Fruit fly (Drosophila melanogaster) whole organism, prepupa: ENCODE data around the gene mst.

Source experiments
- Blimp-1 ChIP-seq: fragments of 200-800 bp; sonication (Bioruptor generic); optimal IDR thresholded peaks from 3 replicates; lab custom pipeline; 2017; ENCODE audit warnings: missing biosample characterization, missing genetic modification characterization, mild to moderate bottlenecking, moderate library complexity, missing genetic modification reagents
- CG10669 ChIP-seq: fragments of 200-800 bp; sonication (Bioruptor generic); optimal IDR thresholded peaks from 3 replicates; lab custom pipeline; 2018; ENCODE audit warnings: missing biosample characterization, mild to moderate bottlenecking, missing genetic modification characterization, moderate library complexity
- CG11294 ChIP-seq: fragments of 200-800 bp; sonication (Bioruptor generic); IDR thresholded peaks from 2 replicates; pipeline ENCODE4 v1.3.6; 2022; ENCODE audit warnings: missing biosample characterization, missing genetic modification characterization
- CG11762 ChIP-seq: fragments of 200-800 bp; sonication (Bioruptor generic); optimal IDR thresholded peaks from 3 replicates; lab custom pipeline; 2016; ENCODE audit warnings: missing biosample characterization, missing genetic modification characterization; ENCODE audit not compliant: insufficient read depth
- CG11902 ChIP-seq: fragments of 200-800 bp; sonication (Bioruptor generic); optimal IDR thresholded peaks from 3 replicates; lab custom pipeline; 2016; ENCODE audit warnings: missing biosample characterization, missing genetic modification characterization
- CG15336 ChIP-seq: fragments of 200-800 bp; sonication (Bioruptor generic); IDR thresholded peaks from 2 replicates; pipeline ENCODE4 v1.3.6; 2022; ENCODE audit warnings: missing biosample characterization, missing genetic modification characterization
- CG1621 ChIP-seq: fragments of 200-800 bp; sonication (Bioruptor generic); optimal IDR thresholded peaks from 3 replicates; lab custom pipeline; 2018; ENCODE audit warnings: missing biosample characterization, mild to moderate bottlenecking, missing genetic modification characterization
- CG16779 ChIP-seq: fragments of 200-800 bp; sonication (Bioruptor generic); optimal IDR thresholded peaks from 3 replicates; lab custom pipeline; 2017; ENCODE audit warnings: missing biosample characterization, mild to moderate bottlenecking, missing genetic modification characterization
- CG3032 ChIP-seq: fragments of 200-800 bp; optimal IDR thresholded peaks from 2 replicates; lab custom pipeline; 2019; ENCODE audit warnings: missing biosample characterization, mild to moderate bottlenecking, missing genetic modification characterization, moderate library complexity
- CG32006 ChIP-seq: fragments of 200-800 bp; sonication (Bioruptor generic); optimal IDR thresholded peaks from 3 replicates; lab custom pipeline; 2017; ENCODE audit warnings: missing biosample characterization, mild to moderate bottlenecking, missing genetic modification characterization
- CG6163 ChIP-seq: fragments of 200-800 bp; sonication (Bioruptor generic); IDR thresholded peaks from 3 replicates; pipeline ENCODE4 v1.3.6; 2022; ENCODE audit warnings: missing biosample characterization, missing genetic modification characterization
- CG6276 ChIP-seq: fragments of 200-800 bp; sonication (Bioruptor generic); optimal IDR thresholded peaks from 2 replicates; lab custom pipeline; 2017; ENCODE audit warnings: missing biosample characterization, mild to moderate bottlenecking, missing genetic modification characterization
- CG6808 ChIP-seq: fragments of 200-800 bp; sonication (Bioruptor generic); optimal IDR thresholded peaks from 3 replicates; lab custom pipeline; 2017; ENCODE audit warnings: missing biosample characterization, missing genetic modification characterization, mild to moderate bottlenecking, moderate library complexity, missing genetic modification reagents
- CG6854 ChIP-seq: fragments of 200-800 bp; sonication (Bioruptor generic); optimal IDR thresholded peaks from 2 replicates; lab custom pipeline; 2017; ENCODE audit warnings: missing biosample characterization, mild to moderate bottlenecking, missing genetic modification characterization
- CG7368 ChIP-seq: fragments of 200-800 bp; sonication (Bioruptor generic); optimal IDR thresholded peaks from 3 replicates; lab custom pipeline; 2016; ENCODE audit warnings: missing biosample characterization, missing genetic modification characterization
- CG8119 ChIP-seq: fragments of 200-800 bp; sonication (Bioruptor generic); IDR thresholded peaks from 3 replicates; pipeline ENCODE4 v1.3.6; 2022; ENCODE audit warnings: missing biosample characterization, missing genetic modification characterization
- CG8319 ChIP-seq: fragments of 200-800 bp; sonication (Bioruptor generic); optimal IDR thresholded peaks from 3 replicates; lab custom pipeline; 2016; ENCODE audit warnings: missing biosample characterization, missing genetic modification characterization
- CG8632 ChIP-seq: fragments of 200-800 bp; sonication (Bioruptor generic); optimal IDR thresholded peaks from 3 replicates; lab custom pipeline; 2016; ENCODE audit warnings: missing biosample characterization, missing genetic modification characterization
- CG9139 ChIP-seq: fragments of 200-800 bp; sonication (Bioruptor generic); optimal IDR thresholded peaks from 3 replicates; lab custom pipeline; 2017; ENCODE audit warnings: missing biosample characterization, mild to moderate bottlenecking, missing genetic modification characterization
- Eip75B ChIP-seq: fragments of 200-800 bp; sonication (Bioruptor generic); optimal IDR thresholded peaks from 3 replicates; lab custom pipeline; 2016; ENCODE audit warnings: missing biosample characterization, missing genetic modification characterization
- Eip78C ChIP-seq: fragments of 200-800 bp; sonication (Bioruptor generic); peaks from one replicate; lab custom pipeline; 2016; ENCODE audit warnings: missing biosample characterization, missing genetic modification characterization
- Ets21C ChIP-seq: fragments of 200-800 bp; sonication (Bioruptor generic); optimal IDR thresholded peaks from 3 replicates; lab custom pipeline; 2016; ENCODE audit warnings: missing biosample characterization, missing genetic modification characterization
- Gug ChIP-seq: fragments of 200-800 bp; sonication (Bioruptor generic); IDR thresholded peaks from 2 replicates; pipeline ENCODE4 v1.3.6; 2022; ENCODE audit warnings: missing biosample characterization, missing genetic modification characterization
- Hr38 ChIP-seq: sonication (Bioruptor generic); optimal IDR thresholded peaks from 2 replicates; lab custom pipeline; 2016; ENCODE audit warnings: missing biosample characterization, missing genetic modification characterization
- Hr39 ChIP-seq: fragments of 200-800 bp; sonication (Bioruptor generic); optimal IDR thresholded peaks from 2 replicates; lab custom pipeline; 2016; ENCODE audit warnings: missing biosample characterization, missing genetic modification characterization
- Lpt ChIP-seq: fragments of 200-800 bp; sonication (Bioruptor generic); optimal IDR thresholded peaks from 3 replicates; lab custom pipeline; 2016; ENCODE audit warnings: missing biosample characterization, missing genetic modification characterization
- Met ChIP-seq: fragments of 200-800 bp; sonication (Bioruptor generic); optimal IDR thresholded peaks from 3 replicates; lab custom pipeline; 2016; ENCODE audit warnings: missing biosample characterization, missing genetic modification characterization
- Smox ChIP-seq: fragments of 200-800 bp; sonication (Bioruptor generic); optimal IDR thresholded peaks from 3 replicates; lab custom pipeline; 2016; ENCODE audit warnings: missing biosample characterization, missing genetic modification characterization
- Sox102F ChIP-seq: fragments of 200-800 bp; sonication (Bioruptor generic); optimal IDR thresholded peaks from 2 replicates; lab custom pipeline; 2016; ENCODE audit warnings: missing biosample characterization, mild to moderate bottlenecking, missing genetic modification characterization
- Sox14 ChIP-seq: fragments of 200-800 bp; sonication (Bioruptor generic); optimal IDR thresholded peaks from 3 replicates; lab custom pipeline; 2016; ENCODE audit warnings: missing biosample characterization, missing genetic modification characterization
- achi ChIP-seq: fragments of 200-800 bp; sonication (Bioruptor generic); optimal IDR thresholded peaks from 3 replicates; lab custom pipeline; 2016; ENCODE audit warnings: missing biosample characterization, missing genetic modification characterization
- cyc ChIP-seq: fragments of 200-800 bp; sonication (Bioruptor generic); optimal IDR thresholded peaks from 3 replicates; lab custom pipeline; 2016; ENCODE audit warnings: missing biosample characterization, missing genetic modification characterization
- dsx ChIP-seq: fragments of 200-800 bp; optimal IDR thresholded peaks from 3 replicates; lab custom pipeline; 2019; ENCODE audit warnings: missing biosample characterization, mild to moderate bottlenecking, missing genetic modification characterization, moderate library complexity; ENCODE audit not compliant: poor library complexity, severe bottlenecking
- eg ChIP-seq: fragments of 200-800 bp; sonication (Bioruptor generic); IDR thresholded peaks from 3 replicates; pipeline ENCODE4 v1.3.6; 2022; ENCODE audit warnings: missing biosample characterization, missing genetic modification characterization
- esn ChIP-seq: fragments of 200-800 bp; sonication (Bioruptor generic); optimal IDR thresholded peaks from 2 replicates; lab custom pipeline; 2016; ENCODE audit warnings: missing biosample characterization, mild to moderate bottlenecking, missing genetic modification characterization, moderate library complexity
- fkh ChIP-seq: fragments of 200-800 bp; sonication (Bioruptor generic); optimal IDR thresholded peaks from 3 replicates; lab custom pipeline; 2017; ENCODE audit warnings: missing biosample characterization, mild to moderate bottlenecking, missing genetic modification characterization, moderate library complexity
- lz ChIP-seq: fragments of 200-800 bp; sonication (Bioruptor generic); optimal IDR thresholded peaks from 3 replicates; lab custom pipeline; 2016; ENCODE audit warnings: missing biosample characterization, missing genetic modification characterization
- net ChIP-seq: fragments of 200-800 bp; sonication (Bioruptor generic); optimal IDR thresholded peaks from 3 replicates; lab custom pipeline; 2016; ENCODE audit warnings: missing biosample characterization, missing genetic modification characterization
- pdm3 ChIP-seq: fragments of 200-800 bp; sonication (Bioruptor generic); optimal IDR thresholded peaks from 3 replicates; lab custom pipeline; 2016; ENCODE audit warnings: missing biosample characterization, missing genetic modification characterization
- salr ChIP-seq, 2 experiments: fragments of 200-800 bp; sonication (Bioruptor generic); optimal IDR thresholded peaks; 3 replicates each; lab custom pipeline; 2016 to 2018; ENCODE audit warnings: missing biosample characterization in 2 of 2, missing genetic modification characterization in 2 of 2, mild to moderate bottlenecking in 1 of 2
- spab ChIP-seq: fragments of 200-800 bp; sonication (Bioruptor generic); optimal IDR thresholded peaks from 2 replicates; lab custom pipeline; 2017; ENCODE audit warnings: missing biosample characterization, mild to moderate bottlenecking, missing genetic modification characterization, missing genetic modification reagents
- ss ChIP-seq, 2 experiments: fragments of 200-800 bp; sonication (Bioruptor generic); optimal IDR thresholded peaks; 2 replicates in 1 of 2; 3 replicates in 1 of 2; lab custom pipeline; 2017 to 2018; ENCODE audit warnings: mild to moderate bottlenecking in 2 of 2, missing biosample characterization in 2 of 2, missing genetic modification characterization in 2 of 2, moderate library complexity in 1 of 2
- svp ChIP-seq: fragments of 200-800 bp; sonication (Bioruptor generic); peaks from one replicate; lab custom pipeline; 2016; ENCODE audit warnings: missing biosample characterization, missing genetic modification characterization
- topi ChIP-seq: fragments of 200-800 bp; sonication (Bioruptor generic); optimal IDR thresholded peaks from 3 replicates; lab custom pipeline; 2016; ENCODE audit warnings: missing biosample characterization, missing genetic modification characterization
- vri ChIP-seq: fragments of 200-800 bp; sonication (Bioruptor generic); optimal IDR thresholded peaks from 3 replicates; lab custom pipeline; 2016; ENCODE audit warnings: missing biosample characterization, mild to moderate bottlenecking, missing genetic modification characterization

Gene mst

DNA sequence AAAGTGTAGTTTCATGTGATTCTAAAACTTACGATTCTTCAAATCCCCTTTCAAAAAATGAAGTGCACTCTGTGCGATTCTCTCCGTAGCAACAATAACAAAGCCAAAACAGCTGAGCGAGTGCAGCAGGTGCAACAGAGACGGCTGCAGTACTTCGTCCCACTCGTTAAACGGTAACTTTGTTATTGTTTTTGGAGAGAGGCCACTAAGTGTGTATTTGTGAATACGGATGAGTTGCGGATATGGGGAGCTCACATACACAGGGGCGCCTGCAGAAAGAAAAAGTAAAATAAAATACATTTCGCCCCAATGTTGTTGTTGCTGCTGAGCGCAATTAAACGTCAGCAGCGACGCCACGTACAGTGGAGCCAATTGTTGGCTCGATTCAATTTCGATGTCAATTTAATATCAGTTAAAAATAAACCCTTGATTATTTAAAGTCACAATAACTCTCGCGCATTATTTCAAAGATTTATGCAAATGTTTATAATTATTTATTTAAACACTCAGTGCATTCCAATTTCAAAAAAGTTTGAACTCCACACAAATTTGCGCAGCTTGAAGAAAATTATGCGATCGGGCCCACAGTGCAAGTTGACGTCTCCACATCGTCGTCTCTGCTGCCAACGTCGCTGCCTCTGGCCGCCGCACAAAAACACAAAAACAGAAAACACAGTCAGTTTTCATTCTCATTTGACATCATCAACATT, 21.3 kb upstream of the mst start (continued):
- TF ChIP-seq pdm3 (GFP tag; lab: Kevin White, UChicago) (peak; percentile 99), salr (GFP tag; optimal IDR thresholded peaks at IDR 0.05; lab: Kevin White, UChicago) (peak; percentile 96 to 98), eg (GFP tag; lab: Robert Waterston, UW) (peak; percentile 97), CG3032 (peak; percentile 98), Eip78C (GFP tag; lab: Kevin White, UChicago) (peak; percentile 100), Blimp-1 (peak; percentile 96), Smox (GFP tag; lab: Kevin White, UChicago) (peak; percentile 98), CG6854 (GFP tag; lab: Kevin White, UChicago) (peak; percentile 98), Met (peak; percentile 98), CG8632 (GFP tag; lab: Kevin White, UChicago) (peak; percentile 99), CG10669 (GFP tag; lab: Kevin White, UChicago) (peak; percentile 99), CG1621 (tag; lab: Kevin White, UChicago) (peak; percentile 97), Hr39 (peak; percentile 98), spab (peak; percentile 98), Ets21C (GFP tag; lab: Kevin White, UChicago) (peak; percentile 97), achi (GFP tag; lab: Kevin White, UChicago) (peak; percentile 98), CG11294 (GFP tag; lab: Robert Waterston, UW) (peak; percentile 96), topi (GFP tag; lab: Kevin White, UChicago) (peak; percentile 99), lz (GFP tag; lab: Kevin White, UChicago) (peak; percentile 99), net (GFP tag; lab: Kevin White, UChicago) (peak; percentile 99), Hr38 (GFP tag; lab: Kevin White, UChicago) (peak; percentile 3), CG6163 (peak; percentile 97), esn (peak; percentile 99), CG32006 (peak; percentile 100)

DNA sequence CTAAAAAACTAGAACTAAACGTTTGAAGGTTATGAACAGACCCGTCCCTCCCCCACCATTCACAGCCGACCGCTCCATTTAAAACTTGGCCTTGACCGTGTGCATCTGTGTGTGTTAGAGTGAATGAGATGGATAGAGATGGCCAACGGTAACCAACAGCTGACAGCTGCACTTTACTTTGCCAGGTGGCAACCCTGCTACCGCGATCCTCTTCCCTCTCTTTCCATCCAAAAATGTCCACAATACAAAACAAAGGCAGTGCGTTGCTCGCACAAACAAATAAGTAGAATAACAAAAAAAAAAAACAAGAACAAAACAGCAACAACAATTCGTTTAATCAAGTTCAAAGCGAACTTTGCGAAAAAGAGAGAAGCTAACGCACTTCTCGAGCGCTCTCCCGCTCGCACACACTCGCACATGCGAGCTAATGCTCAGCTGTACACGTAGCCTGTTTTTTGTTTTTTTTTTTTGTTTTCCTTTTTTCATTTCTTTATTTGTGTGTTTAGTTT, 20.3 kb upstream of the mst start:
- TF ChIP-seq Sox102F (GFP tag; lab: Kevin White, UChicago) (no peak), CG6808 (no peak), Smox (GFP tag; lab: Kevin White, UChicago) (no peak), fkh (GFP tag; lab: Kevin White, UChicago) (peak; percentile 50), eg (GFP tag; lab: Robert Waterston, UW) (peak; percentile 65), CG1621 (tag; lab: Kevin White, UChicago) (no peak), CG11902 (no peak), Lpt (no peak), CG6854 (GFP tag; lab: Kevin White, UChicago) (no peak), CG8119 (GFP tag; lab: Robert Waterston, UW) (peak; percentile 57; the same call in 2 of the 3 replicates), CG32006 (no peak), ss (GFP tag; optimal IDR thresholded peaks at IDR 0.05; lab: Kevin White, UChicago) (no peak), Eip75B (GFP tag; lab: Kevin White, UChicago) (peak; percentile 77), topi (GFP tag; lab: Kevin White, UChicago) (no peak), CG15336 (peak; percentile 51), Hr38 (GFP tag; lab: Kevin White, UChicago) (no peak), Gug (GFP tag; lab: Robert Waterston, UW) (peak; percentile 32; the same call in 1 of the 2 replicates), vri (GFP tag; lab: Kevin White, UChicago) (peak; percentile 64), lz (GFP tag; lab: Kevin White, UChicago) (no peak), CG9139 (peak; percentile 42), esn (no peak), CG11762 (GFP tag; lab: Kevin White, UChicago) (no peak), CG8319 (GFP tag; lab: Kevin White, UChicago) (no peak), net (GFP tag; lab: Kevin White, UChicago) (peak; percentile 17), CG11294 (GFP tag; lab: Robert Waterston, UW) (no peak), achi (GFP tag; lab: Kevin White, UChicago) (peak; percentile 16), cyc (GFP tag; lab: Kevin White, UChicago) (no peak), CG6276 (GFP tag; lab: Kevin White, UChicago) (peak; percentile 58), dsx (GFP tag; lab: Kevin White, UChicago) (peak; percentile 12), Blimp-1 (no peak), spab (peak; percentile 17), CG6163 (peak; percentile 69; the same call in 2 of the 3 replicates), Hr39 (peak; percentile 44), Sox14 (peak; percentile 88), Eip78C (GFP tag; lab: Kevin White, UChicago) (peak; percentile 74), svp (peak; percentile 78), pdm3 (GFP tag; lab: Kevin White, UChicago) (no peak), CG7368 (GFP tag; lab: Kevin White, UChicago) (no peak), CG16779 (tag; lab: Kevin White, UChicago) (peak; percentile 45)
- TF ChIP-seq, all 60 proteins: peak for 19
